Worm (Caenorhabditis elegans): Measurements from ENCODE around the gene wht-8.

Gene wht-8

DNA sequence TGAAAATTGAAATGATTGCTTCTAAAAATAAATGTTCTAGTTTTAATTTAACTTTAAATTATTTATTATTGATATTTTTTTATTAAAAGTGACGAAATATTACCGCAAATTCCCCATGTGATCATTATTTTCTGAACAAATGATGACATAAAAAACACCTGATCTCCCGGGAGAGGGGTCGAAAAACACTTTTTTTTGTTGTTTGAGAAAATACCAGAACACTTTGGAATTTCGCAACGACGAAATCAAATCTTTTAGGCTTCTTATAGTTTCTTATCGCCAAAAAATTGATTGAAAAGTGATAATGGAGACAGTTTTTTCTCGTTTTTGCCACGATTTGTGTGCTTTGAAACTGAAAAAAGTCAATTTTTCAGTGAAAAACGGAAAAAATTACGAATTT is 25.7 kb downstream of the wht-8 start:
- TF ChIP-seq skn-1 (tag; optimal IDR thresholded peaks at IDR 0.05) (peak; percentile 96), nhr-47 (tag; optimal IDR thresholded peaks at IDR 0.05) (no peak), lin-35 (GFP tag; optimal IDR thresholded peaks at IDR 0.05) (peak in 1 of 2 experiments; percentile 28)

DNA sequence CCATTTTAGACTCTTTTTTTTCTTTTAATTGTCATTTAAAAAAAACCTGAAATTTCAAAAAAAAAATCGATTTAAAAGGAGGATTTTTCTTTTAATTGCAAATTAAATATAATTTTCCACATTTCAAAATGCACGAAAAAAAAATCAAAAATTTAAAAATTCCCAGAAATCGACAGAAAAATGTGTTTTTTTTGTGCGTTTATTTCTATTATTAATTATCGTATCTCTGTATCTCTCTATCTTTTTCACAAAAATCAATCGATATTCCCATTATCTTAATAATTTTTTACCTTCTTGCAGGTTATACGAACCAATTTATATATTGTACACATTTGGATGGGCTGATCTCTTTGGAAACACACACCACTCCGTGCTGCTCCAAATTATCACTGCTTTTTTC is 26.2 kb downstream of the wht-8 start, which contains the start of gene rsks-1:
rsks-1 (plus strand) TSS at position 301 of the 400 bp plus-strand sequence.
- TF ChIP-seq efl-3 (GFP tag; optimal IDR thresholded peaks at IDR 0.05), result no peak
- TF ChIP-seq jun-1 (tag; optimal IDR thresholded peaks at IDR 0.05), result no peak
- TF ChIP-seq lin-13 (GFP tag; optimal IDR thresholded peaks at IDR 0.05), result no peak
- no peak for TF ChIP-seq C16A3.4 (tag; optimal IDR thresholded peaks at IDR 0.05)
- TF ChIP-seq lir-3 (tag; optimal IDR thresholded peaks at IDR 0.05; ENCODE audit: poor library complexity), result no peak
- no peak for TF ChIP-seq hlh-17 (GFP tag; optimal IDR thresholded peaks at IDR 0.05; ENCODE audit: borderline replicate concordance)
- TF ChIP-seq sup-37 (GFP tag; optimal IDR thresholded peaks at IDR 0.05), result no peak
- no peak for TF ChIP-seq nhr-47 (tag; optimal IDR thresholded peaks at IDR 0.05)
- TF ChIP-seq skn-1 (tag; optimal IDR thresholded peaks at IDR 0.05), result no peak
- TF ChIP-seq fos-1 (tag; optimal IDR thresholded peaks at IDR 0.05), result no peak

DNA sequence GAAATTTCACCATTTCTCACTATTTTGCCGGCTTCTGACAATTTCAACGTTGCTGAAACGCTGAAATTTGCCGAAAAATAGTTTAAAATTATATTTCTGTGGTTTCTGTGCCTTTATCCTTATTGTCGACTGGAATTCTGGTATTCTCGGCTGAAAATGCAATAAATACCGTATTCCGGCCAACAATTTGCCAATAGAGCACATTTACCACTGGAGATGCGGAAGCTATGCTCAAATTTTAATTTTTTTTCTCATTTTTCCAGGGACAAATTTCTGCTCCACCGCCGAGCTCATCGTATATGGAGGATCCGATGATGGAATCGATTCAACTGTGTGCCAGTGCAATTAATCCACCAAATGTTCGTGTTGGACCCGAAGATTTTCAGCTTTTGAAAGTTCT is 28.0 kb downstream of the wht-8 start:
- TF ChIP-seq mep-1 (tag; optimal IDR thresholded peaks at IDR 0.05) (no peak), nhr-90 (tag; optimal IDR thresholded peaks at IDR 0.05; ENCODE audit: poor library complexity) (no peak), ceh-63 (GFP tag; optimal IDR thresholded peaks at IDR 0.05) (no peak), rnt-1 (tag; optimal IDR thresholded peaks at IDR 0.05) (no peak), irx-1 (tag; optimal IDR thresholded peaks at IDR 0.05) (no peak), hpl-2 (GFP tag; optimal IDR thresholded peaks at IDR 0.05) (no peak), egl-27 (tag; optimal IDR thresholded peaks at IDR 0.05) (no peak), ceh-8 (GFP tag; optimal IDR thresholded peaks at IDR 0.05) (no peak), nhr-47 (tag; optimal IDR thresholded peaks at IDR 0.05) (no peak)

DNA sequence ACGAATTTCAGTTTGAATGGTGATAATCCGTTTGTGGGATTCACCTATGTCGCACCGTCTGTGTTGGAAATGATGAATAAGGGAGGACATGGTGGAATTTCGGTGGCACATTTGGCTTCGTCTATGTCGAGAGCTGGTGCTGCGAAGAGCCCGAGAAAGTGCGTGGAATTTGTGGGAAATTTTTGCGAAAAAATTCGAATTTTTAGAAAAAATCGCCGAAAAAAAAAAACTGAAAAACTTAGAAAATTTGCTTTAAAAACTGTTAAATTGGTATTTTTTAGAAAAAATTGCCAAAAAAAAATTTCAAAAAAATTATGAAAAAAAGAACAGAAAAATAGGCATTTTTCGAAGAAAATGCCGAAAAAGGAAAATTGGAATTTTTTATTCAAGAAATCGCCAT is 30.3 kb downstream of the wht-8 start:
- TF ChIP-seq C04F5.9 (tag; optimal IDR thresholded peaks at IDR 0.05) (no peak), ztf-11 (tag; optimal IDR thresholded peaks at IDR 0.05) (no peak), nhr-11 (tag; optimal IDR thresholded peaks at IDR 0.05) (no peak)

DNA sequence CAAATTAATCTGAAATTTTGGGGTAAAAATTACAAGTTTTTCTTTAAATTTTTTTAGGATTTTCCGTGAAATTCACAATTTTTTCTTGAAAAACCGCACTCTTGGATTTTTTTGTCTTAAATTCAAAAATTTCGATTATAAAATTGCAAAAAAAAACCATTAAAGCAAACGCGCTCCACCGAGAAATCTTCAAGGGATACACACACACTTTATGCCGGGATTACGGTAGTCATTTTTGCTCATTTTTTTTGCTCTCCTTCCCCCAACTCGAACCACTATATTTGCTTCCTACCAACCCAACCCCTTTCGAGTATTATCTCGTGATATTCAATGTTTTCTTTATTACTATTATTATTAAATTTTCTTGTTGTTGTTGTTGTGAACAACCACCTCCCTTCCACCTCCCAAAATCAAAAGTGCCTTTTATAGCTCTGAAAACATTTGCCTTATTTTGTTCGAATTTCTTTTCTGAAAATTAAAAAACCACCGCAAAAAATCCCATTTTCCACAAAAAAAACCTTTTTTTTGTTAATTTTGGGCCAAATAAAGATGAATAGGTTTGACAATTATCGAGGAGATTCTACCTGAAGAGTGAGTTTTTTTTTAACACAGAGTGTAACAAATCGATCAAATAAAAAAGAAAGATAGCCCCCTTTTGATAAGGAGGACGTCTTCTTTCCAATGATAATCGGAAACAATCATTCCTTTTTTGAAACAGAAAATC is 33.3 kb downstream of the wht-8 start, which contains the start of gene Y47D3A.32:
Y47D3A.32 (plus strand) TSS at position 674 of the 724 bp plus-strand sequence.
- TF ChIP-seq unc-130 (tag; optimal IDR thresholded peaks at IDR 0.05), result no peak
- TF ChIP-seq ceh-63 (GFP tag; optimal IDR thresholded peaks at IDR 0.05), result no peak
- peak; percentile 20 for TF ChIP-seq aly-2 (tag; optimal IDR thresholded peaks at IDR 0.05)
- no peak for TF ChIP-seq rnt-1 (tag; optimal IDR thresholded peaks at IDR 0.05)
- no peak for TF ChIP-seq fkh-4 (tag; optimal IDR thresholded peaks at IDR 0.05; ENCODE audit: borderline replicate concordance)
- TF ChIP-seq ces-1 (GFP tag; optimal IDR thresholded peaks at IDR 0.05), result no peak
- peak in 1 of 2 experiments; percentile 14 for TF ChIP-seq lsy-2 (tag; optimal IDR thresholded peaks at IDR 0.05)
- no peak for TF ChIP-seq unc-86 (tag; optimal IDR thresholded peaks at IDR 0.05)
- TF ChIP-seq lin-14 (GFP tag; optimal IDR thresholded peaks at IDR 0.05), result no peak
- no peak for TF ChIP-seq mab-9 (GFP tag; IDR thresholded peaks at IDR 0.05)
- no peak for TF ChIP-seq tbx-2 (tag; optimal IDR thresholded peaks at IDR 0.05)
- TF ChIP-seq nhr-71 (tag; optimal IDR thresholded peaks at IDR 0.05), result peak; percentile 6
- TF ChIP-seq lin-39 (tag; optimal IDR thresholded peaks at IDR 0.05), result no peak
